Worm (Caenorhabditis elegans): ENCODE measurements around the gene lips-10.

ce11 chrII:8446731-8447130 is 7.8 kb downstream of the lips-10 start, which contains the start of gene cut-3:
- TF ChIP-seq mep-1 (tag; optimal IDR thresholded peaks at IDR 0.05) (no peak), mab-5 (tag; optimal IDR thresholded peaks at IDR 0.05) (no peak), unc-62 (GFP tag; optimal IDR thresholded peaks at IDR 0.05) (no peak), pha-4 (tag; optimal IDR thresholded peaks at IDR 0.05) (no peak)
